Fruit fly (Drosophila melanogaster): ENCODE data around the gene promL.

promL gene

dm6 chr3L:3164951-3165350 lies 37.4 kb upstream of the promL start, which contains the start of gene CG32280:
Gene CG32280, plus strand, starts transcription at chr3L:3165181.
- TF ChIP-seq ERR (GFP tag; optimal IDR thresholded peaks at IDR 0.05) = peak; percentile 5
- TF ChIP-seq CG6175 (GFP tag; IDR thresholded peaks at IDR 0.05) = no peak
- TF ChIP-seq chm (GFP tag; IDR thresholded peaks at IDR 0.05) = peak; percentile 40; the same call in 1 of the 2 replicates
- TF ChIP-seq NC2β (GFP tag; optimal IDR thresholded peaks at IDR 0.05) = peak; percentile 33
- peak; percentile 20 for TF ChIP-seq CG9609 (GFP tag; optimal IDR thresholded peaks at IDR 0.05)
- TF ChIP-seq CG4424 (GFP tag; optimal IDR thresholded peaks at IDR 0.05) = peak; percentile 6
- TF ChIP-seq ewg (GFP tag; optimal IDR thresholded peaks at IDR 0.05) = no peak
- peak; percentile 31 for TF ChIP-seq zfh2 (GFP tag; optimal IDR thresholded peaks at IDR 0.05)
- peak; percentile 6 for TF ChIP-seq CG30403 (GFP tag; optimal IDR thresholded peaks at IDR 0.05)
- TF ChIP-seq ems (GFP tag; optimal IDR thresholded peaks at IDR 0.05) = peak; percentile 22
- TF ChIP-seq CG17186 (GFP tag; optimal IDR thresholded peaks at IDR 0.05) = peak; percentile 4
- no peak for TF ChIP-seq wdn (GFP tag; IDR thresholded peaks at IDR 0.05)
- peak; percentile 6 for TF ChIP-seq pum (GFP tag; optimal IDR thresholded peaks at IDR 0.05)
- TF ChIP-seq pb (GFP tag; optimal IDR thresholded peaks at IDR 0.05) = peak; percentile 7
- TF ChIP-seq B-H2 (GFP tag; optimal IDR thresholded peaks at IDR 0.05) = peak; percentile 20
- no peak for TF ChIP-seq CG18619 (GFP tag; optimal IDR thresholded peaks at IDR 0.05)
- peak; percentile 47 for TF ChIP-seq CG8924 (tag; optimal IDR thresholded peaks at IDR 0.05)
- peak; percentile 84 for TF ChIP-seq vnd (GFP tag; IDR thresholded peaks at IDR 0.05; ENCODE audit: partially characterized antibody)
- TF ChIP-seq Fer3 (tag; optimal IDR thresholded peaks at IDR 0.05) = no peak
- peak; percentile 50 for TF ChIP-seq caup (GFP tag; optimal IDR thresholded peaks at IDR 0.05; ENCODE audit: severe bottlenecking)
- TF ChIP-seq Trl (optimal IDR thresholded peaks at IDR 0.05) = no peak
- peak; percentile 15 for TF ChIP-seq Trl (GFP tag; optimal IDR thresholded peaks at IDR 0.05)
- peak; percentile 59 for TF ChIP-seq trem (tag; optimal IDR thresholded peaks at IDR 0.05)
- no peak for TF ChIP-seq gsb (GFP tag; IDR thresholded peaks at IDR 0.05)
- peak; percentile 41; the same call in 1 of the 2 replicates for TF ChIP-seq CG3847 (GFP tag; IDR thresholded peaks at IDR 0.05)
- no peak for TF ChIP-seq h (optimal IDR thresholded peaks at IDR 0.05)
- TF ChIP-seq Optix (GFP tag; IDR thresholded peaks at IDR 0.05) = no peak
- TF ChIP-seq ftz-f1 (GFP tag; optimal IDR thresholded peaks at IDR 0.05) = no peak
- TF ChIP-seq Atf6 (GFP tag; IDR thresholded peaks at IDR 0.05) = peak; percentile 40; the same call in 1 of the 2 replicates
- peak; percentile 77 for TF ChIP-seq inv (GFP tag; IDR thresholded peaks at IDR 0.05; ENCODE audit: partially characterized antibody)
- no peak for TF ChIP-seq fd3F (GFP tag; optimal IDR thresholded peaks at IDR 0.05)
- no peak for TF ChIP-seq CG11723 (GFP tag; optimal IDR thresholded peaks at IDR 0.05)
- no peak for TF ChIP-seq CG3065 (GFP tag; optimal IDR thresholded peaks at IDR 0.05)
- peak; percentile 16; the same call in 1 of the 2 replicates for TF ChIP-seq CG14014 (GFP tag; IDR thresholded peaks at IDR 0.05)
- no peak for TF ChIP-seq z (GFP tag; IDR thresholded peaks at IDR 0.05)
- peak; percentile 24 for TF ChIP-seq YL-1 (GFP tag; optimal IDR thresholded peaks at IDR 0.05)
- TF ChIP-seq CG42726 (GFP tag; IDR thresholded peaks at IDR 0.05; ENCODE audit: partially characterized antibody) = peak; percentile 76; the same call in 1 of the 2 replicates
- no peak for TF ChIP-seq danr (GFP tag; IDR thresholded peaks at IDR 0.05)
- peak; percentile 10 for TF ChIP-seq Mad (GFP tag; optimal IDR thresholded peaks at IDR 0.05)
- peak; percentile 96 for TF ChIP-seq Dref (GFP tag; IDR thresholded peaks at IDR 0.05)
- no peak for TF ChIP-seq al (GFP tag; IDR thresholded peaks at IDR 0.05)
- TF ChIP-seq BEAF-32 (GFP tag; optimal IDR thresholded peaks at IDR 0.05) = peak; percentile 85
- TF ChIP-seq D (optimal IDR thresholded peaks at IDR 0.05) = no peak
- no peak for TF ChIP-seq D (GFP tag; optimal IDR thresholded peaks at IDR 0.05)
- TF ChIP-seq vvl (GFP tag; IDR thresholded peaks at IDR 0.05) = peak; percentile 50
- TF ChIP-seq az2 (GFP tag; optimal IDR thresholded peaks at IDR 0.05) = peak; percentile 1
- peak; percentile 17; the same call in 1 of the 2 replicates for TF ChIP-seq lmd (GFP tag; IDR thresholded peaks at IDR 0.05)
- TF ChIP-seq CG17829 (tag; optimal IDR thresholded peaks at IDR 0.05) = peak; percentile 33
- no peak for TF ChIP-seq sr (GFP tag; IDR thresholded peaks at IDR 0.05)
- peak; percentile 68 for TF ChIP-seq HmgD (GFP tag; optimal IDR thresholded peaks at IDR 0.05)
- no peak for TF ChIP-seq CG2889 (GFP tag; IDR thresholded peaks at IDR 0.05)
- no peak for TF ChIP-seq CG31365 (tag; optimal IDR thresholded peaks at IDR 0.05)
- peak; percentile 86 for TF ChIP-seq gfzf (GFP tag; optimal IDR thresholded peaks at IDR 0.05)
